Fruit fly (Drosophila melanogaster): ENCODE measurements around the gene Eph.
A peak's percentile ranks its signal among the peaks of the same experiment; 100 is the strongest.

Gene Eph

dm6 chr4:659884-660846, 49.7 kb downstream of the Eph start, which contains the start of gene gw:
Gene gw, minus strand, starts transcription at chr4:660608.
- TF ChIP-seq pad (GFP tag; optimal IDR thresholded peaks at IDR 0.05) (peak; percentile 65), CG12768 (GFP tag; optimal IDR thresholded peaks at IDR 0.05) (peak; percentile 75), Clk (GFP tag; optimal IDR thresholded peaks at IDR 0.05) (peak; percentile 71), kay (GFP tag; ENCODE audit: borderline replicate concordance) (peak; percentile 94), CG11617 (GFP tag; optimal IDR thresholded peaks at IDR 0.05) (peak; percentile 86), tj (GFP tag; optimal IDR thresholded peaks at IDR 0.05) (peak; percentile 48), Mnt (GFP tag; optimal IDR thresholded peaks at IDR 0.05) (peak; percentile 90), cic (GFP tag; optimal IDR thresholded peaks at IDR 0.05) (peak; percentile 67), bab1 (GFP tag; optimal IDR thresholded peaks at IDR 0.05) (peak; percentile 73), CG7101 (tag; optimal IDR thresholded peaks at IDR 0.05) (peak; percentile 86), Hr96 (GFP tag; optimal IDR thresholded peaks at IDR 0.05) (no peak), CG7045 (GFP tag; optimal IDR thresholded peaks at IDR 0.05) (peak; percentile 78), Crg-1 (GFP tag; optimal IDR thresholded peaks at IDR 0.05) (peak; percentile 88), cnc (optimal IDR thresholded peaks at IDR 0.05) (peak in 1 of 2 experiments; percentile 57), CG1620 (GFP tag; optimal IDR thresholded peaks at IDR 0.05) (peak; percentile 82), CG14711 (tag; optimal IDR thresholded peaks at IDR 0.05) (peak; percentile 89), ovo (GFP tag; optimal IDR thresholded peaks at IDR 0.05) (peak; percentile 84), CG33017 (tag; optimal IDR thresholded peaks at IDR 0.05) (peak; percentile 45), toe (GFP tag; optimal IDR thresholded peaks at IDR 0.05) (peak; percentile 87), CG5204 (GFP tag; optimal IDR thresholded peaks at IDR 0.05) (peak; percentile 84)

- TF ChIP-seq tj (GFP tag; optimal IDR thresholded peaks at IDR 0.05), result no peak
- TF ChIP-seq ovo (GFP tag; optimal IDR thresholded peaks at IDR 0.05), result no peak
- no peak for TF ChIP-seq Crg-1 (GFP tag; optimal IDR thresholded peaks at IDR 0.05)
- TF ChIP-seq CG14711 (tag; optimal IDR thresholded peaks at IDR 0.05), result no peak
- TF ChIP-seq CG11617 (GFP tag; optimal IDR thresholded peaks at IDR 0.05), result no peak
- peak; percentile 55 for TF ChIP-seq kay (GFP tag; ENCODE audit: borderline replicate concordance)
- TF ChIP-seq CG5204 (GFP tag; optimal IDR thresholded peaks at IDR 0.05), result no peak
These were observed 51.6 kb downstream of the Eph start for dm6 chr4:662101-662500.

dm6 chr4:663055-663670, 52.7 kb downstream of the Eph start, which contains the start of the genes CG46466 and Slip1:
Gene CG46466, minus strand, starts transcription at chr4:663124.
Gene Slip1, plus strand, starts transcription at chr4:663621.
- TF ChIP-seq CG1620 (GFP tag; optimal IDR thresholded peaks at IDR 0.05) (peak; percentile 39), ovo (GFP tag; optimal IDR thresholded peaks at IDR 0.05) (no peak), CG5204 (GFP tag; optimal IDR thresholded peaks at IDR 0.05) (peak; percentile 44), tj (GFP tag; optimal IDR thresholded peaks at IDR 0.05) (no peak), CG33017 (tag; optimal IDR thresholded peaks at IDR 0.05) (no peak), CG12768 (GFP tag; optimal IDR thresholded peaks at IDR 0.05) (peak; percentile 16), Hr96 (GFP tag; optimal IDR thresholded peaks at IDR 0.05) (no peak), CG11617 (GFP tag; optimal IDR thresholded peaks at IDR 0.05) (peak; percentile 16), CG7045 (GFP tag; optimal IDR thresholded peaks at IDR 0.05) (no peak), Mnt (GFP tag; optimal IDR thresholded peaks at IDR 0.05) (no peak), CG14711 (tag; optimal IDR thresholded peaks at IDR 0.05) (no peak)

dm6 chr4:664277-664676, 53.8 kb downstream of the Eph start:
- TF ChIP-seq pad (GFP tag; optimal IDR thresholded peaks at IDR 0.05) (no peak), kay (GFP tag; ENCODE audit: borderline replicate concordance) (peak; percentile 63)

- peak; percentile 33 for TF ChIP-seq CG7101 (tag; optimal IDR thresholded peaks at IDR 0.05)
- no peak for TF ChIP-seq kay (GFP tag; ENCODE audit: borderline replicate concordance)
- TF ChIP-seq CG1620 (GFP tag; optimal IDR thresholded peaks at IDR 0.05), result no peak
- no peak for TF ChIP-seq cic (GFP tag; optimal IDR thresholded peaks at IDR 0.05)
These were observed 60.5 kb downstream of the Eph start, which contains the start of gene CG11360 for dm6 chr4:670905-671419. Gene CG11360, plus strand, starts transcription at chr4:671142.

Data from whole organism, adult.